Fruit fly (Drosophila melanogaster): ENCODE data around the gene CG2218.

Gene CG2218

DNA sequence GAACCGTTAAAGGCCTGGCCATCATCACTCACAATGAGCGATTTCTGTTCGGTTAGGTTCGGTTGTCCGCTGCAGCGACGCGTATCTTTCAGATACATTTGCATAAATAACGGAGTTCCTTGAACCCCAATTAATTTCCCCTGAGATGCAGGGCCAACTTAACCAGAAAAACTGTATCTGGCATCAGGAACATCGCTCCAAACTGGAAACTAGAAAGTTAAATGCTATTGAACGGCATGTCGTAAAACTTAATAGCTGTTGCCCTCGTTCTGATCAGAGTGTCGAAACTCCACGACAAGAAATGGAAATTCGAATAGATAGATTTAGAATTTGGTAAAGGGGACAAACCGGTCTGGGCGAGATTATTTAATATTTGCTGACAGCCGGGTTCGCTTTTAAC, 44.3 kb upstream of the CG2218 start (continued):
- TF ChIP-seq HHEX (GFP tag; optimal IDR thresholded peaks at IDR 0.05), result no peak
- no peak for TF ChIP-seq Fer3 (tag; optimal IDR thresholded peaks at IDR 0.05)
- TF ChIP-seq onecut (GFP tag; IDR thresholded peaks at IDR 0.05), result no peak
- no peak for TF ChIP-seq br (optimal IDR thresholded peaks at IDR 0.05)
- TF ChIP-seq gsb-n (tag; optimal IDR thresholded peaks at IDR 0.05), result no peak
- no peak for TF ChIP-seq CG11398 (GFP tag; optimal IDR thresholded peaks at IDR 0.05)
- TF ChIP-seq CG16813 (GFP tag; IDR thresholded peaks at IDR 0.05; ENCODE audit: partially characterized antibody), result no peak
- TF ChIP-seq CG14860 (GFP tag; IDR thresholded peaks at IDR 0.05; ENCODE audit: partially characterized antibody), result no peak
- TF ChIP-seq ase (GFP tag; IDR thresholded peaks at IDR 0.05), result no peak
- no peak for TF ChIP-seq wek (GFP tag; optimal IDR thresholded peaks at IDR 0.05)
- no peak for TF ChIP-seq ara (GFP tag; IDR thresholded peaks at IDR 0.05)
- no peak for TF ChIP-seq yki (optimal IDR thresholded peaks at IDR 0.05)
- TF ChIP-seq chinmo (GFP tag; IDR thresholded peaks at IDR 0.05; ENCODE audit: partially characterized antibody), result 0 out of 4 replicates have a peak, but pooled peaks have one; percentile 31
- no peak for TF ChIP-seq CG6654 (GFP tag; optimal IDR thresholded peaks at IDR 0.05)
- peak; percentile 81 for TF ChIP-seq abd-A (tag; optimal IDR thresholded peaks at IDR 0.05)

DNA sequence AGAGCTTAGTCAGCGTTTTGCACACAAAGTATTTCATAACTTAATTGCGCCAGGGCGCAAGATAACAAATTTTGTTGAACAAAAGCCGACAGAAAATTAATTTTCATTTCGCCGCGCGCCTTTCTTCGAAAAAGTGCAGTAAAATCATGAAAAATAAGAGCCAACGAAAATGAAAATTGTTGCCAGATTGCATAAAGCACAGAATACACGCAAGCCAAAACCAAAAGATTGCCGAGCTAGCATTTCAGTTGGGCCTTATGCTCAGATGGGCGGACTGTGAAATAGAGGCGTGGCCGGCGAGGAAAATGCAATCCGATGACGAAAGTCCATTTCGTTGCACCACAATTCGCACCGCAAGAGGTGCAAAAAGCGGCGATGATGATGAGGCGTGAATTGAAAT, 42.6 kb upstream of the CG2218 start:
- TF ChIP-seq NC2β (GFP tag; optimal IDR thresholded peaks at IDR 0.05), result no peak
- no peak for TF ChIP-seq NFAT (GFP tag; IDR thresholded peaks at IDR 0.05)
- TF ChIP-seq CG11560 (tag; IDR thresholded peaks at IDR 0.05), result no peak
- TF ChIP-seq ci (GFP tag; IDR thresholded peaks at IDR 0.05), result no peak
- TF ChIP-seq jigr1 (GFP tag; IDR thresholded peaks at IDR 0.05), result no peak
- TF ChIP-seq CG43689 (GFP tag; IDR thresholded peaks at IDR 0.05), result no peak
- TF ChIP-seq Myb (GFP tag; optimal IDR thresholded peaks at IDR 0.05), result no peak
- no peak for TF ChIP-seq Hr3 (GFP tag; optimal IDR thresholded peaks at IDR 0.05)
- TF ChIP-seq CG10959 (GFP tag; IDR thresholded peaks at IDR 0.05), result no peak
- no peak for TF ChIP-seq cato (GFP tag; optimal IDR thresholded peaks at IDR 0.05; ENCODE audit: borderline replicate concordance)
- no peak for TF ChIP-seq CG17359 (tag; optimal IDR thresholded peaks at IDR 0.05)
- no peak for TF ChIP-seq Doc2 (GFP tag; IDR thresholded peaks at IDR 0.05)
- TF ChIP-seq klu (GFP tag; IDR thresholded peaks at IDR 0.05), result no peak
- no peak for TF ChIP-seq MBD-R2 (GFP tag; IDR thresholded peaks at IDR 0.05)
- TF ChIP-seq gce (GFP tag; IDR thresholded peaks at IDR 0.05), result no peak
- no peak for TF ChIP-seq tup (GFP tag; optimal IDR thresholded peaks at IDR 0.05)
- TF ChIP-seq YL-1 (GFP tag; optimal IDR thresholded peaks at IDR 0.05), result no peak
- TF ChIP-seq slou (GFP tag; optimal IDR thresholded peaks at IDR 0.05), result no peak
- no peak for TF ChIP-seq CG7987 (GFP tag; optimal IDR thresholded peaks at IDR 0.05)
- TF ChIP-seq CG10267 (tag; optimal IDR thresholded peaks at IDR 0.05), result no peak

DNA sequence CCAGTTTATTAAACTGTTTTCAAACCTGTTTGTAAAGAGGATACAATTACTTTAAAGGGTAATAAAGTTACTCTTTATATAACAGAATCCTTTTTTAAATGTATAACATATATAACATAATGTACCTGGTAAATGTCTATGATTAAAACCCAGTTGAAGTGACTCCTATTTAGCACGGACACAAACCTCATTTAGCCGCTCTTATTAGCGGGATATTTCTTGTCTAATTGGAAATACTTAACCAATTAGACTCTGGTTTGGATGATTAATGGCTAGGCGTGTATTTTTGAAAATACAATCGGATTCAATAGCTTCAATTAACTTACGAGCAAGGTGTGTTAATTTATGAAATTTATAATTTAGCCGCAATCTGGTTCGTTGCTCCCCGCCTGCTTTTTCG, 39.0 kb upstream of the CG2218 start:
- TF ChIP-seq NK7.1 (GFP tag; optimal IDR thresholded peaks at IDR 0.05) (no peak), Elba2 (GFP tag; optimal IDR thresholded peaks at IDR 0.05) (peak; percentile 72), da (GFP tag; optimal IDR thresholded peaks at IDR 0.05) (no peak), CG13424 (tag; optimal IDR thresholded peaks at IDR 0.05) (no peak), Opbp (GFP tag; IDR thresholded peaks at IDR 0.05; ENCODE audit: partially characterized antibody) (no peak), pfk (GFP tag; optimal IDR thresholded peaks at IDR 0.05) (no peak), tll (GFP tag; optimal IDR thresholded peaks at IDR 0.05) (peak in 1 of 2 experiments; percentile 36), trem (tag; optimal IDR thresholded peaks at IDR 0.05) (peak; percentile 27), CG32767 (GFP tag; IDR thresholded peaks at IDR 0.05) (no peak), CTCF (GFP tag; optimal IDR thresholded peaks at IDR 0.05) (peak; percentile 54), tio (GFP tag; optimal IDR thresholded peaks at IDR 0.05) (no peak), wek (GFP tag; optimal IDR thresholded peaks at IDR 0.05) (no peak), Nf-YC (tag; optimal IDR thresholded peaks at IDR 0.05) (no peak), CG33557 (GFP tag; optimal IDR thresholded peaks at IDR 0.05) (no peak), CG7271 (tag; optimal IDR thresholded peaks at IDR 0.05) (no peak), klu (GFP tag; IDR thresholded peaks at IDR 0.05) (no peak), insv (GFP tag; optimal IDR thresholded peaks at IDR 0.05) (peak; percentile 100), CG4854 (GFP tag; optimal IDR thresholded peaks at IDR 0.05) (no peak), Ada2b (GFP tag; IDR thresholded peaks at IDR 0.05) (no peak)
